Worm (Caenorhabditis elegans) whole organism, early embryonic: Measurements from ENCODE around the gene clec-197.

ENCODE experiments used
- B0310.2 ChIP-seq: sonication (generic microtip); optimal IDR thresholded peaks from 2 replicates; lab custom pipeline; 2016; ENCODE audit warnings: mild to moderate bottlenecking, missing genetic modification characterization, missing compliant biosample characterization
- F13C5.2 ChIP-seq: sonication (generic microtip); optimal IDR thresholded peaks from 2 replicates; lab custom pipeline; 2017; ENCODE audit warnings: mild to moderate bottlenecking, missing genetic modification characterization, inconsistent platforms, missing compliant biosample characterization
- ama-1 ChIP-seq: fragments of 150-350 bp; optimal IDR thresholded peaks from 2 replicates; lab custom pipeline; 2014
- ceh-13 ChIP-seq: fragments of 200-800 bp; sonication (Bioruptor generic); optimal IDR thresholded peaks from 2 replicates; lab custom pipeline; 2018; ENCODE audit warnings: mild to moderate bottlenecking, missing genetic modification characterization, missing compliant biosample characterization
- ets-7 ChIP-seq: sonication (generic microtip); optimal IDR thresholded peaks from 2 replicates; lab custom pipeline; 2016; ENCODE audit warnings: missing genotype, missing genetic modification characterization, missing compliant biosample characterization
- hmbx-1 ChIP-seq: sonication (generic microtip); optimal IDR thresholded peaks from 2 replicates; lab custom pipeline; 2016; ENCODE audit warnings: mild to moderate bottlenecking, missing genetic modification characterization, missing compliant biosample characterization
- hnd-1 ChIP-seq: sonication (generic microtip); optimal IDR thresholded peaks from 2 replicates; lab custom pipeline; 2016; ENCODE audit warnings: missing genetic modification characterization, missing compliant biosample characterization
- scrt-1 ChIP-seq: fragments of 200-800 bp; sonication (Bioruptor generic); IDR thresholded peaks from 2 replicates; pipeline ENCODE4 v1.3.6; 2022; ENCODE audit warnings: missing genetic modification characterization, missing compliant biosample characterization
- sea-1 ChIP-seq: fragments of 200-800 bp; sonication (Bioruptor generic); conservative IDR thresholded peaks from 2 replicates; pipeline ENCODE4 v1.3.6; 2022; ENCODE audit warnings: missing genetic modification characterization, missing compliant biosample characterization
- tbx-11 ChIP-seq: fragments of 200-800 bp; sonication (Bioruptor generic); IDR thresholded peaks from 2 replicates; pipeline ENCODE4 v1.3.6; 2022; ENCODE audit warnings: missing genetic modification characterization, missing compliant biosample characterization

DNA sequence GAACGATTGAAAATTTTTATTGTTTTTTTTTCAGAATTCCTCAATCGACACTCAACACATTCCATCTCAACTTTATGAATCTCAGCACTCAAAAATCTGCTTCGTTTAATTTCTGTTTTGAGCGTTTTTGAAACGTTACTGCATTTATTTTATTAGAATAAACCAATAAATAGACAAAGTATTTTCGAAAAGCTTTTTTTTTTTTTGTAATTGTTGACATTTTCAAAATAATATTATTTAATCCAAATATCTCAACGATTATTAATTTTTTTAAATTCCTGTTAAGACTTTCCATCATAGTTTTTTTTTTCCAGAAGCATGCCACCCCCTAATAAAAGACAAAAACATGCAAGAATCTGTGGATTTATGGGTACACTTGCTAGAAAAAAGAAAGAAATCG lies 14.2 kb downstream of the clec-197 start, which contains the start of gene C49C3.7:
- TF ChIP-seq hnd-1 (tag; lab: Kevin White, UChicago) (no peak), tbx-11 (no peak), scrt-1 (GFP tag; lab: Robert Waterston, UW) (no peak), ama-1 (no peak), F13C5.2 (tag; lab: Kevin White, UChicago) (no peak), sea-1 (no peak), ceh-13 (GFP tag; lab: Kevin White, UChicago) (no peak), ets-7 (tag; lab: Kevin White, UChicago) (no peak), B0310.2 (tag; lab: Kevin White, UChicago) (no peak), hmbx-1 (tag; lab: Kevin White, UChicago) (no peak)
